Fruit fly (Drosophila melanogaster) Kc167 (cell line): Measurements from ENCODE around the gene NELF-B.

Experiments used
- Myc ChIP-seq: fragments of >200 bp; optimal IDR thresholded peaks from 2 replicates; lab custom pipeline; 2017; ENCODE audit warnings: missing external identifiers
- Sin3A ChIP-seq: fragments of >200 bp; optimal IDR thresholded peaks from 2 replicates; lab custom pipeline; 2018; ENCODE audit warnings: missing external identifiers
- h ChIP-seq: fragments of >200 bp; optimal IDR thresholded peaks from 3 replicates; lab custom pipeline; 2018; ENCODE audit warnings: missing external identifiers
- insv ChIP-seq: fragments of >200 bp; optimal IDR thresholded peaks from 3 replicates; lab custom pipeline; 2018; ENCODE audit warnings: missing external identifiers
- psq ChIP-seq: fragments of >200 bp; optimal IDR thresholded peaks from 2 replicates; lab custom pipeline; 2017; ENCODE audit warnings: missing external identifiers
- ttk ChIP-seq: sonication (Bioruptor generic); optimal IDR thresholded peaks from 2 replicates; lab custom pipeline; 2017; ENCODE audit warnings: missing external identifiers

Gene NELF-B

DNA sequence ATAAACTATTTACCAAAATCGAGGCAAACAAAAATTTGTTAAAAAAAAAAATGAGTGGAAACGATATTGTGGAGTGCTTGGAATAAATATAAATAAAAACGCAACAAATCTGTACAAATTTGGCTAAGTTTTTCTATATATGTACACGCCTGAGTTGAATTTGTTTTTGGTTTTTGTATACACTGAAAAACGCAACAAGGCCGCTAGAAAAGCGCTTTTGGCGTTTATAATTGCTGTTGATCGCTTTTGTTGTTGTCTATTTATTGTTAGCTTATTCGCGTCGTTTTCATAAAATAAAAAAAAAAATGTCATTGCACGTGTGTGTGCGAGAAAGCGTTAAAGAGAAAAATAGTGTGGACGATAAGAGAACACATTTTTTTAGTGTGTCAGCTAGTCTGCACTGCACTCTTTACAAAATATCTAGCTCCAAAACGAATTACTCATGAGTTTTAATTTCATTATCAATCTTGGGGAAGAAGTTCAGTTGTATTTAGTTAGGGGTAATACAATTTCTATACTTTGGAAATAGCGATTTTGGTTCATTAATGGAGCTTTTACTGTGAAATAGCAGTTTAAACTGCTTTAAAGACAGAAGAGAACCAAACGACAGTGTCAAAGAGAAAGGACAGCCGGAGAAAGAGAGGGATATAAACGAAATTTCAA, 32.6 kb downstream of the NELF-B start:
- TF ChIP-seq Sin3A (lab: Kevin White, UChicago): no peak
- TF ChIP-seq Myc: no peak
- no peak for TF ChIP-seq psq (lab: Kevin White, UChicago)
- TF ChIP-seq ttk (lab: Kevin White, UChicago): no peak
- TF ChIP-seq insv (lab: Kevin White, UChicago): no peak
- no peak for TF ChIP-seq h (lab: Kevin White, UChicago)

DNA sequence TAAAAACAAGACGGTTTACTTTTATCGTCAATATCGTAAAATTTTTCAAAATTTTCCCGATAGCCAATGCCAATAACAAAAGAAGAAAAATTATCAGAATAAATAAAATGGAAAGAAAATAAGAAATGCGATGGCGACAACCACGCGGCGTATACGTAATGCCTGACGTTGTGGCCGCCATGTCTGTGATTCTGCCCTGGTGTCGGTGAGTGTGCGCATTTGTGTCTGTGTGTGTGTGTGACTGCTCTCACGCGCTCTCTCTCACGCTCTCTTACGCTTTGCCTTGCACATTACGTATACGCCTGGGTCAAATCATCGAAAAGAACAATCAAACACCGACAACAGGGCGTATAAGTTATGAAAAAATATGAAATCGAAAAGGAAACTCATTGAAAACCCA, 33.3 kb downstream of the NELF-B start:
- TF ChIP-seq psq (lab: Kevin White, UChicago): no peak
- TF ChIP-seq insv (lab: Kevin White, UChicago): no peak
- no peak for TF ChIP-seq Myc
- TF ChIP-seq h (lab: Kevin White, UChicago): no peak

DNA sequence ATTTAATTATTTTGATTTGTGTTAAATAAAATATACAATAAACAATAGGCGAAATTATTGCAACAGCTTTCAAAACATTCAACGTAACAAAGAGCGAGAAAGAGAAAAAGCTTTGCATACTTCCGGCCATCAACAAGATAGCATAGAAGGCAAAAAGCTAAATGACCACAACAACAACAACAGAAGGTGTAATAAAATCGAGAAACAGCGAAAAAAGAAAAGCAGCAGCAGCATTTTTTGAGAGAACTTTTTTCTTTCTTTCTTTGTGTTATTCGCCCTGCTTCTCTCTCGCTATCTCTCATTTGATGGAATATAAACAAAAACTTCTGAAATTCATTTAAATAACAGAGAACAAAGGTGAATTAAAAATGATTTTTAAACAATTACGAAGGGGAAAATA, 34.0 kb downstream of the NELF-B start:
- TF ChIP-seq Sin3A (lab: Kevin White, UChicago): no peak
- no peak for TF ChIP-seq insv (lab: Kevin White, UChicago)
- no peak for TF ChIP-seq Myc
- TF ChIP-seq psq (lab: Kevin White, UChicago): no peak
- no peak for TF ChIP-seq h (lab: Kevin White, UChicago)
- no peak for TF ChIP-seq ttk (lab: Kevin White, UChicago)

DNA sequence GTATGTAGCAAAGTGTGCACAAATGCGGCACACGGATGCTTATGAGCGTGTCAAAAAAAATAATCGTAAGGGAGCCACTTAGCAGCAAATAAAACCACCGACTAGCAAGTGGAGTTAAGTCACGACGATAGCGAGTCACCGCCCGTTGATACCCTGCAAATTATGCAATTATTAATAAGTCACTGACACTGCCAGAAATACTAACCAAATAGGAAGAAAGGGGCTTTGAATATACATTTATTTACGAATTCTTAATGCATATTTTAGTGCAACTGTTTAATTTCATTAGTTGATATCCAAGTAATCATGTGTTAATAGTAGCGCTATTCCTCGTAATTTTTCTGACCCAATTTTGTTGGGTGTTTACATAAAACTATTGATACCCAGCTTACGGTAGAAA, 34.7 kb downstream of the NELF-B start:
- TF ChIP-seq psq (lab: Kevin White, UChicago): no peak

DNA sequence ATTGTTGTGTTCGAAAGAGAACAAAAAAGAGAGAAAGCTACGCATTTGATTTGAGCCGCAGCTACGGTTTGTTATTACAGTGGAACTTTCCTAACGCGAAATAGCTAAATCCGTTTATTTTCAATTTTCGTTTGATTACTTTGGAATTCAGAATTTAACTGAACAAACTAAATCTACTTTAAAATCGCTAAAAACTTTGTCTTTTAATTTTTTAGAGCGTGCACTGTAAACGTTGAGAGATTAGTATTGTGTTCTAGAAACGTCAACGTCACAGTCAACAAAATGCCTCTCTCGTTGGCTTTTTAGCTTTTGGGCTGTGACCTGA, 35.5 kb downstream of the NELF-B start:
- TF ChIP-seq ttk (lab: Kevin White, UChicago): no peak
- no peak for TF ChIP-seq insv (lab: Kevin White, UChicago)
- no peak for TF ChIP-seq psq (lab: Kevin White, UChicago)
- no peak for TF ChIP-seq h (lab: Kevin White, UChicago)
- TF ChIP-seq Sin3A (lab: Kevin White, UChicago): no peak
- no peak for TF ChIP-seq Myc

DNA sequence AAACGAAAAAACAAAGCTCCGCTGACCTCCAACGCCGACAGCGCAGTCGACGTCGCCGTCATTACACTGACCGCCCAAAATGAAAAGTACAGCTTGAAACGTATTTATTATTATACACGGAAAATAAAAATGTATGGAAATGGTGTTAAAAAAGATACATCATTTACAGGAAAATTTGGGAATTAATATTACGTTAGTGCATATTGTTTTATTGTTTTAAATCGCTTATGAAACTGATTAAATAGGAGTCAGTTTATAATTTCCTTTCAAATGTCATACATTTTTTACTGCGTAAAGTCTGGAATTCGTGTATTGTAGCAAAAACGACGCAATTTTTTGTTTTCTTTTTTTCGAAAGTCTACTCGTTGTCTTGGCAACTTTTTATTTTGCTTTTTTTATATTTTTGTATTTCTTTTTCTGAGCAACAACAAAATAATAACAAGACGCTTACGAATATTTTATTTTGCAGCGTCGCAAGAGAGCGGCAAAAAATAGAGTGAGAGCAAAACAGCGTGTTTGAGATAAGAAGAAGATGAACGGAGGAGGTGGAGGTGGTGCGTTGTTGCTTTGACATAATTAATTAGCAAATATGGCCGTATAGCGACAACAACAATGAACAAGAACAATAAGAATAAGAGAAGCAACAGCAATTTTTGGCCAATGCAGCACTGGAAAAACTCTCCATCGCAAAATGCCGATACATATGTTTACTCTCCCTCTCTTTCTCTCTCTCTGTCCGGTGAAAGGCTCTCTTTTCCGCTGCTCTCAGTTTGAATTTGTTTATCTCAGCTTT, 36.0 kb downstream of the NELF-B start:
- TF ChIP-seq insv (lab: Kevin White, UChicago) (no peak), h (lab: Kevin White, UChicago) (no peak), Sin3A (lab: Kevin White, UChicago) (no peak), ttk (lab: Kevin White, UChicago) (no peak), psq (lab: Kevin White, UChicago) (no peak), Myc (no peak)

DNA sequence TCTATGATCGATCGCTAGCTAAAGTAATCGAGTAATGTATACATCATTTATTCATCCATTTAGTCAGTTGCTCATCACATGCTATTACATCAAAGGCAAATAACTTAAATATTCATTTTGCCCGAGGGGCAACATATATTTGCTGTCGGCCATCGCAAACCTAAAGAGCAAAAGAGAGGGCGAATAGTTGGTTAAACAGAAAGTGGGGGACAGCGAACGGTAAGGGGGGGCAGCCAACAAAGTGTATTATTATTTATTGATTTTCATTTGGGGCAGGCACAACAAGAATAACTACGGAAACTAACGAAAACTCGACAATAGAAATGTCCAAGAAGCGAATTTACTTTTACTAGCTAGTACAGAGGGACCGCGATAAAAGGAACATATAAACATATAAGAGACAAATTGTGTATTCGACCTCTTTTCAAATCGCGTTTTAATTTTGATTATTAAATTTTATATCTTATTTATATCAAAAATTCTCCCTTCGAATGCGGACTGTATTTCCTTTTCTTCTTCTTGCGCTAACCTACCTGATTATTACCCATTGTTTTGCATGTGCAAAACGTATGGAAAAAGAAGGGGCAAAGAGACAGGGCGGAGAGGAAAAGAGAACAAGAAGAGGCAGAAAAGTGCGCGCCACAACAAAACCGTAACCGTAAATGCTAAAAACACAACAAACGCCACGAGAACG, 36.8 kb downstream of the NELF-B start:
- TF ChIP-seq Sin3A (lab: Kevin White, UChicago) (no peak), h (lab: Kevin White, UChicago) (no peak), psq (lab: Kevin White, UChicago) (no peak), Myc (no peak), insv (lab: Kevin White, UChicago) (no peak), ttk (lab: Kevin White, UChicago) (no peak)

DNA sequence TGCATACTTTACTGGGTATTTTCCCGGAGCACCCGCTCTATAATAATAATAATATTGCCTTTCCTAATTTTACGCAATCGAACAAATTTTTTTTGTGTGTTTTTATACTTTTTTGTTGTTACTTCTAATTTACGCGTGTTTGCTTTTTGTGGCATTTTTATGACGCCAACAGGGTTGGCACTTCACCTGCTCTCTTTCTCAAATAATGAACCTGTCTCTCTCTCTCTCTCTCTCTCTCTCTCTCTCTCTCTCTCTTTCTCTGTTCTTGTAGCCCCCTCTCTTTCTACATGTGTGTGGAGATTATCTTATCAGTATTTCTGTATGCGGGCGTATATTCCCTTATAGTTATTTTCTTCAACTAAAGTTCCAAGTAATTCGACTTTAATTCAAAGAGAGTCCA, 37.5 kb downstream of the NELF-B start:
- TF ChIP-seq psq (lab: Kevin White, UChicago): no peak

DNA sequence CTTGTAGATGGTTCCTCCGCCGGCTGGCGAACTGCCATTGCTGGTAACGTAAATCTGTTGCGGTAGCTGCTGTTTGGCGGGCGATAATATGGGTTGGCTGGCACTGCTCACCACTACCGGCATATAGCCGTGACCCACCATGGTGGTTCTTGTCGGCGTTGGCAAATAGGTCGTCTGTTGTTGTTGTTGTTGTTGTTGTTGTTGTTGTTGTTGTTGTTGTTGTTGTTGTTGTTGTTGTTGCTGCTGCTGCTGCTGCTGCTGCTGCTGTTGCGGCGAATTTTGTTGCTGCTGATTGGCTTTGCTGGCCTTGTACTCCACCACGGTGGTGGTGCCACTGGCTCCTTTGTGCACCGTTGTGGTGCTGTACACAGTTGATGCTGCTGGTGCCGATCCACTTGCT, 39.3 kb downstream of the NELF-B start:
- TF ChIP-seq h (lab: Kevin White, UChicago) (no peak), insv (lab: Kevin White, UChicago) (no peak), psq (lab: Kevin White, UChicago) (no peak), Myc (no peak), ttk (lab: Kevin White, UChicago) (no peak), Sin3A (lab: Kevin White, UChicago) (no peak)

DNA sequence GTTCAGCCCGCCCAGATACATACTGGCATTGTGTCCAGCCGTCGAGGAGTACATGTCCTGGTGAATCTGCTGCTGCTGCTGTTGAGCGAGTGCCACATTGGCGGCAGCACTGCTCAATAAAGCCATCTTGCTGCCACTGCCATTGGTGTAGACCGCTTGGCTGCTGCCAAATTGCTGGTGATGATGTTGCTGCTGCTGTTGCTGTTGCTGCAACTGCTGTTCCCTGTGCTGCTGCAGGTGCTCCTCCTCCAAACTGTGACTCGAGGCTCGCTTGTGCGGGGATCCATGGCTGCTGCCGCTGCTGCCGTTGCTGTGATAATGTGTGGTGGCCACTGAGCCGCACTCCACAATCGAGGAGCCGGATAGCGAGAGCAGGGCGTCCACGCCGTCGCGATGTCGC, 42.1 kb downstream of the NELF-B start:
- no peak for TF ChIP-seq Myc
- TF ChIP-seq Sin3A (lab: Kevin White, UChicago): no peak
- no peak for TF ChIP-seq ttk (lab: Kevin White, UChicago)
- TF ChIP-seq psq (lab: Kevin White, UChicago): no peak
- no peak for TF ChIP-seq insv (lab: Kevin White, UChicago)
- no peak for TF ChIP-seq h (lab: Kevin White, UChicago)

DNA sequence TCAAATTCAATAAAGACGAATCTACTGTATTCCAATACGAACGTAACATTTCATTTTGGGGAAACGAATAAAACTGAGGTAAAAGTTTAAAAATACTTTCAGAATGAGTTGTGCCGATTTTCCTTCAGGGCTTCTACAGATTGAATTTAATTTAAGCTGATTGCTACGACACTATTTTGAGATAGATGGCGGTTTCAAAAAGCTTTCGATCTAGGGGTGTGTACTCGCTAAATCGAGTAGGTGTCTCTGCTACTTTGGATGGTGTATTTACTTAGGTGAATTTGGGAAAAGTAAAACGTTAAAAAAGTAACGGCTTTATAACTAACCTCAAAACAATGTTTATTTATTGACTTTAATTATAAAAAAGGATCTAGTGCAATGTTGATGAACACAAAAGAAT, 49.3 kb downstream of the NELF-B start:
- TF ChIP-seq psq (lab: Kevin White, UChicago): no peak
- TF ChIP-seq ttk (lab: Kevin White, UChicago): no peak
- TF ChIP-seq h (lab: Kevin White, UChicago): no peak
- TF ChIP-seq insv (lab: Kevin White, UChicago): no peak
- no peak for TF ChIP-seq Myc
- no peak for TF ChIP-seq Sin3A (lab: Kevin White, UChicago)

DNA sequence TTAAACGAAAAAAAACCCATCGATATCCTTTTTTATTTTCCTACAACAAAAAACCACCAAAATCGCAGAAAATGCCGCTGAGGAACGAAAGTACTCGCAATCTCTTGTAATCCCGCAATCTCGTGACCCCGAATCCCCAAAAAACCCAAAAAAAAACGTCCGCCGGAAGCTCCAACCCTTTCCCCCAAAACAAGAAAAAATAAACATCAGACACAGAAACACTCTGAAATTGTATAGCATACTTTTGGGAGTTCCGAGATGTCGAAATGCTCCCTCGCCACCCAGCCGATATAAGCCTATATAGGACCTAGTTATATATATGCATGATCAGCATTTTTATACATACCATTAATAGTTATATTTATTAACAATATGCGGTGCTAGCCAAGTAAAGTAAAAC, 51.3 kb downstream of the NELF-B start:
- TF ChIP-seq Myc (no peak), ttk (lab: Kevin White, UChicago) (no peak), h (lab: Kevin White, UChicago) (no peak), insv (lab: Kevin White, UChicago) (no peak), Sin3A (lab: Kevin White, UChicago) (no peak), psq (lab: Kevin White, UChicago) (no peak)
